Worm (Caenorhabditis elegans): ENCODE measurements around the gene ZC190.4.

DNA sequence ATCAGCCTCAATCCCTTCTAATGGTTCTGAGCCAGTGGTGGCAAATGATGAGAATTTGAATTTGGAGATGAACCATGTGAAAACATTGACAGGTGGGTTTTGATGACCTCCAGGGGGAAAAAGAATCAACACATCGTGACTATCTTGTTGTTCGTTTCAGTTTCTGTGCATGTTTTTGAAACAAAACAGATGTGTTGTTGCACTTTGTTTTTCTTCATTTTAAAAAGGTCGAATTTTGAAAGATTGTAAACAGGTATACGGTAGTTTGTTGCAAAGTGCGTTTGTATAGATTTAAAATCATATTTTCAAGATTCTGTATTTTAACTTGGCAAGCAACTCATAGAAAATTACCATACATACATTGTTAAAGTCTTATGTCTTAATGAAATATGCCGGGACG, 15.5 kb upstream of the ZC190.4 start:
- TF ChIP-seq ceh-91 (GFP tag; IDR thresholded peaks at IDR 0.05) = no peak
- TF ChIP-seq mes-4 (tag; optimal IDR thresholded peaks at IDR 0.05) = no peak
- no peak for TF ChIP-seq B0336.3 (GFP tag; IDR thresholded peaks at IDR 0.05)
- TF ChIP-seq Y67H2A.10 (GFP tag; conservative IDR thresholded peaks at IDR 0.05) = no peak
- no peak for TF ChIP-seq unc-62 (GFP tag; optimal IDR thresholded peaks at IDR 0.05)
- TF ChIP-seq D2030.7 (GFP tag; IDR thresholded peaks at IDR 0.05) = no peak
- no peak for TF ChIP-seq ceh-40 (GFP tag; IDR thresholded peaks at IDR 0.05)
- no peak for TF ChIP-seq somi-1 (GFP tag; optimal IDR thresholded peaks at IDR 0.05)
- no peak for TF ChIP-seq atf-7 (tag; optimal IDR thresholded peaks at IDR 0.05)
- no peak for TF ChIP-seq F52B5.7 (tag; optimal IDR thresholded peaks at IDR 0.05)
- no peak for TF ChIP-seq fkh-3 (tag; optimal IDR thresholded peaks at IDR 0.05)
- TF ChIP-seq ztf-26 (tag; optimal IDR thresholded peaks at IDR 0.05) = no peak
- TF ChIP-seq nfya-1 (tag; optimal IDR thresholded peaks at IDR 0.05; ENCODE audit: borderline replicate concordance, insufficient read depth) = no peak
- TF ChIP-seq lin-54 (GFP tag; optimal IDR thresholded peaks at IDR 0.05) = no peak

All from whole organism, young adult.